Worm (Caenorhabditis elegans) whole organism, early embryonic: ENCODE results near the gene F54E12.2.

ENCODE experiments used
- ama-1 ChIP-seq: fragments of 150-350 bp; optimal IDR thresholded peaks from 2 replicates; lab custom pipeline; 2014
- ceh-13 ChIP-seq: fragments of 200-800 bp; sonication (Bioruptor generic); optimal IDR thresholded peaks from 2 replicates; lab custom pipeline; 2018; ENCODE audit warnings: mild to moderate bottlenecking, missing genetic modification characterization, missing compliant biosample characterization
- flt-1 ChIP-seq: fragments of 200-800 bp; sonication (Bioruptor generic); IDR thresholded peaks from 2 replicates; pipeline ENCODE4 v1.3.6; 2022; ENCODE audit warnings: missing genetic modification characterization, missing compliant biosample characterization
- tra-4 ChIP-seq: sonication (generic microtip); optimal IDR thresholded peaks from 2 replicates; lab custom pipeline; 2017; ENCODE audit warnings: missing genetic modification characterization, missing compliant biosample characterization

ce11 chrIV:11337021-11337420 lies at the start of gene F54E12.2:
- no peak for TF ChIP-seq flt-1 (GFP tag; lab: Robert Waterston, UW)
- TF ChIP-seq ceh-13: no peak
- no peak for TF ChIP-seq tra-4 (tag; lab: Kevin White, UChicago)
- no peak for TF ChIP-seq ama-1 (lab: Kevin White, UChicago)
